Worm (Caenorhabditis elegans) whole organism, L3 larva: ENCODE data around the gene B0403.5.
A peak's percentile ranks its signal among the peaks of the same experiment; 100 is the strongest.

Source experiments
- R02D3.7 ChIP-seq: fragments of 150-350 bp; optimal IDR thresholded peaks from 2 replicates; lab custom pipeline; 2014; ENCODE audit warnings: missing biosample characterization, missing genetic modification characterization
- ZK546.5 ChIP-seq: sonication (generic microtip); optimal IDR thresholded peaks from 2 replicates; lab custom pipeline; 2017; ENCODE audit warnings: missing biosample characterization, missing genetic modification characterization
- ama-1 ChIP-seq: fragments of 150-350 bp; optimal IDR thresholded peaks from 2 replicates; lab custom pipeline; 2018
- ceh-16 ChIP-seq: sonication (generic microtip); optimal IDR thresholded peaks from 2 replicates; lab custom pipeline; 2017; ENCODE audit warnings: missing biosample characterization, missing genetic modification characterization
- ceh-28 ChIP-seq: fragments of 150-350 bp; optimal IDR thresholded peaks from 2 replicates; lab custom pipeline; 2014; ENCODE audit warnings: missing biosample characterization, missing genetic modification reagents, missing genetic modification characterization
- ceh-82 ChIP-seq: fragments of 150-350 bp; optimal IDR thresholded peaks from 2 replicates; lab custom pipeline; 2014; ENCODE audit warnings: missing biosample characterization, missing genetic modification characterization
- ceh-9 ChIP-seq: sonication (generic microtip); optimal IDR thresholded peaks from 2 replicates; lab custom pipeline; 2018; ENCODE audit warnings: missing biosample characterization, missing genetic modification characterization
- daf-12 ChIP-seq: fragments of 150-350 bp; optimal IDR thresholded peaks from 2 replicates; lab custom pipeline; 2014; ENCODE audit warnings: missing biosample characterization, missing genetic modification reagents, missing genetic modification characterization
- egl-5 ChIP-seq: fragments of 150-350 bp; optimal IDR thresholded peaks from 2 replicates; lab custom pipeline; 2017; ENCODE audit warnings: missing biosample characterization, missing genetic modification reagents, missing genetic modification characterization, inconsistent platforms
- elt-1 ChIP-seq: fragments of 150-350 bp; optimal IDR thresholded peaks from 2 replicates; lab custom pipeline; 2014; ENCODE audit warnings: missing biosample characterization, missing genetic modification characterization
- elt-2 ChIP-seq: sonication (generic microtip); optimal IDR thresholded peaks from 2 replicates; lab custom pipeline; 2016; ENCODE audit warnings: missing genetic modification reagents, mild to moderate bottlenecking, missing genetic modification characterization, missing compliant biosample characterization
- elt-3 ChIP-seq, 3 experiments: fragments of 150-350 bp in 1 of 3; sonication (generic microtip) in 2 of 3; optimal IDR thresholded peaks; 2 replicates in 2 of 3; 4 replicates in 1 of 3; lab custom pipeline; 2014 to 2017; ENCODE audit warnings: missing biosample characterization in 3 of 3, missing genetic modification characterization in 3 of 3
- eor-1 ChIP-seq, 2 experiments: fragments of 150-350 bp; optimal IDR thresholded peaks; 2 replicates each; lab custom pipeline; 2014 to 2018; ENCODE audit warnings: missing biosample characterization in 2 of 2, missing genetic modification characterization in 2 of 2
- fkh-2 ChIP-seq: fragments of 150-350 bp; optimal IDR thresholded peaks from 2 replicates; lab custom pipeline; 2014; ENCODE audit warnings: missing biosample characterization, missing genetic modification reagents, missing genetic modification characterization
- fos-1 ChIP-seq: fragments of 150-350 bp; optimal IDR thresholded peaks from 2 replicates; lab custom pipeline; 2014; ENCODE audit warnings: missing biosample characterization, missing genetic modification characterization
- hmg-11 ChIP-seq: sonication (generic microtip); optimal IDR thresholded peaks from 2 replicates; lab custom pipeline; 2016; ENCODE audit warnings: missing genetic modification characterization, missing compliant biosample characterization
- jun-1 ChIP-seq: fragments of 150-350 bp; optimal IDR thresholded peaks from 2 replicates; lab custom pipeline; 2014; ENCODE audit warnings: missing biosample characterization, missing genetic modification reagents, missing genetic modification characterization
- lin-15B ChIP-seq: fragments of 150-350 bp; optimal IDR thresholded peaks from 2 replicates; lab custom pipeline; 2014; ENCODE audit warnings: missing biosample characterization, missing genetic modification characterization
- lin-39 ChIP-seq: fragments of 150-350 bp; optimal IDR thresholded peaks from 2 replicates; lab custom pipeline; 2018; ENCODE audit warnings: missing biosample characterization, missing genetic modification reagents, missing genetic modification characterization
- lsy-12 ChIP-seq: sonication (generic microtip); optimal IDR thresholded peaks from 2 replicates; lab custom pipeline; 2016; ENCODE audit warnings: mild to moderate bottlenecking, missing genetic modification characterization, missing compliant biosample characterization
- nhr-12 ChIP-seq: fragments of 150-350 bp; optimal IDR thresholded peaks from 2 replicates; lab custom pipeline; 2014; ENCODE audit warnings: missing biosample characterization, missing genetic modification characterization
- nhr-23 ChIP-seq: fragments of 150-350 bp; optimal IDR thresholded peaks from 2 replicates; lab custom pipeline; 2014; ENCODE audit warnings: missing biosample characterization, missing genetic modification reagents, missing genetic modification characterization
- nhr-237 ChIP-seq: fragments of 150-350 bp; optimal IDR thresholded peaks from 2 replicates; lab custom pipeline; 2014; ENCODE audit warnings: missing biosample characterization, missing genetic modification characterization
- nhr-25 ChIP-seq: sonication (generic microtip); optimal IDR thresholded peaks from 2 replicates; lab custom pipeline; 2017; ENCODE audit warnings: missing biosample characterization, missing genetic modification characterization
- nhr-67 ChIP-seq: fragments of 150-350 bp; optimal IDR thresholded peaks from 2 replicates; lab custom pipeline; 2014; ENCODE audit warnings: missing biosample characterization, missing genetic modification characterization
- nhr-76 ChIP-seq: fragments of 150-350 bp; sonication (generic microtip); optimal IDR thresholded peaks from 5 replicates; lab custom pipeline; 2014; ENCODE audit warnings: missing biosample characterization, missing genetic modification characterization
- nhr-77 ChIP-seq: fragments of 150-350 bp; optimal IDR thresholded peaks from 2 replicates; lab custom pipeline; 2014; ENCODE audit warnings: missing biosample characterization, missing genetic modification characterization
- pqm-1 ChIP-seq: fragments of 150-350 bp; optimal IDR thresholded peaks from 2 replicates; lab custom pipeline; 2017; ENCODE audit warnings: missing biosample characterization, missing genetic modification characterization, inconsistent platforms
- sea-2 ChIP-seq: fragments of 150-350 bp; sonication (generic microtip); optimal IDR thresholded peaks from 4 replicates; lab custom pipeline; 2014; ENCODE audit warnings: missing biosample characterization, missing genetic modification reagents, missing genetic modification characterization
- snpc-4 ChIP-seq: fragments of 150-350 bp; optimal IDR thresholded peaks from 2 replicates; lab custom pipeline; 2014; ENCODE audit warnings: missing biosample characterization, missing genetic modification characterization
- tbx-2 ChIP-seq: sonication (generic microtip); optimal IDR thresholded peaks from 2 replicates; lab custom pipeline; 2016; ENCODE audit warnings: mild to moderate bottlenecking, missing genetic modification characterization, missing compliant biosample characterization
- unc-39 ChIP-seq: sonication (generic microtip); optimal IDR thresholded peaks from 4 replicates; lab custom pipeline; 2017; ENCODE audit warnings: missing biosample characterization, missing genetic modification characterization
- unc-62 ChIP-seq: fragments of 150-350 bp; sonication (generic microtip); optimal IDR thresholded peaks from 4 replicates; lab custom pipeline; 2014; ENCODE audit warnings: missing biosample characterization, missing genetic modification reagents, missing genetic modification characterization
- zag-1 ChIP-seq: fragments of 150-350 bp; optimal IDR thresholded peaks from 2 replicates; lab custom pipeline; 2014; ENCODE audit warnings: missing biosample characterization, missing genetic modification characterization
- ztf-11 ChIP-seq: fragments of 150-350 bp; optimal IDR thresholded peaks from 2 replicates; lab custom pipeline; 2014; ENCODE audit warnings: missing biosample characterization, missing genetic modification characterization
- ztf-4 ChIP-seq: fragments of 150-350 bp; optimal IDR thresholded peaks from 2 replicates; lab custom pipeline; 2014; ENCODE audit warnings: missing biosample characterization, missing genetic modification characterization

B0403.5 gene

ce11 chrX:7085912-7086311 lies 28.4 kb downstream of the B0403.5 start, which contains the start of gene C36B7.4:
Gene C36B7.4, minus strand, starts transcription at chrX:7086012.
- TF ChIP-seq daf-12 (tag; lab: Kevin White, UChicago) (no peak), ceh-28 (no peak), ama-1 (lab: Kevin White, UChicago) (no peak), ceh-9 (no peak), lin-15B (tag; lab: Kevin White, UChicago) (no peak), ztf-11 (tag; lab: Kevin White, UChicago) (no peak), tbx-2 (tag; lab: Kevin White, UChicago) (no peak), jun-1 (tag; lab: Kevin White, UChicago) (no peak)

ce11 chrX:7096349-7096748 lies 38.8 kb downstream of the B0403.5 start, which contains the start of gene C36B7.5:
Gene C36B7.5, minus strand, starts transcription at chrX:7096449.
- TF ChIP-seq daf-12 (tag; lab: Kevin White, UChicago) = no peak
- TF ChIP-seq zag-1 = no peak
- no peak for TF ChIP-seq eor-1 (tag; optimal IDR thresholded peaks at IDR 0.05; lab: Kevin White, UChicago)
- TF ChIP-seq ztf-4 (tag; lab: Kevin White, UChicago) = no peak
- no peak for TF ChIP-seq ztf-11 (tag; lab: Kevin White, UChicago)
- TF ChIP-seq nhr-237 = no peak
- TF ChIP-seq sea-2 (GFP tag; lab: Kevin White, UChicago) = no peak
- TF ChIP-seq fkh-2 = no peak
- TF ChIP-seq nhr-23 (tag; lab: Kevin White, UChicago) = no peak
- no peak for TF ChIP-seq ZK546.5 (tag; lab: Kevin White, UChicago)
- no peak for TF ChIP-seq nhr-76 (tag; lab: Kevin White, UChicago)
- no peak for TF ChIP-seq unc-62 (GFP tag; lab: Kevin White, UChicago)
- TF ChIP-seq unc-39 (tag; lab: Kevin White, UChicago) = no peak
- no peak for TF ChIP-seq nhr-67 (tag; lab: Kevin White, UChicago)
- TF ChIP-seq nhr-25 (tag; lab: Kevin White, UChicago) = no peak
- no peak for TF ChIP-seq lin-15B (tag; lab: Kevin White, UChicago)
- no peak for TF ChIP-seq nhr-77 (tag; lab: Kevin White, UChicago)

ce11 chrX:7099049-7099448 lies 41.5 kb downstream of the B0403.5 start:
- TF ChIP-seq hmg-11 (tag; lab: Kevin White, UChicago) = no peak
- TF ChIP-seq fos-1 (tag; lab: Kevin White, UChicago) = no peak
- no peak for TF ChIP-seq R02D3.7 (tag; lab: Kevin White, UChicago)
- no peak for TF ChIP-seq lin-39 (tag; lab: Kevin White, UChicago)
- no peak for TF ChIP-seq ceh-82
- no peak for TF ChIP-seq unc-39 (tag; lab: Kevin White, UChicago)
- TF ChIP-seq eor-1 (tag; optimal IDR thresholded peaks at IDR 0.05; lab: Kevin White, UChicago) = no peak
- TF ChIP-seq elt-3 (tag; optimal IDR thresholded peaks at IDR 0.05; lab: Kevin White, UChicago) = no peak
- no peak for TF ChIP-seq egl-5 (tag; lab: Kevin White, UChicago)
- no peak for TF ChIP-seq zag-1

- peak; percentile 36 for TF ChIP-seq nhr-23 (tag; lab: Kevin White, UChicago)
- peak; percentile 52 for TF ChIP-seq nhr-25 (tag; lab: Kevin White, UChicago)
- TF ChIP-seq elt-2 (tag; lab: Kevin White, UChicago) = peak; percentile 36
- TF ChIP-seq snpc-4 (tag; lab: Kevin White, UChicago) = peak; percentile 17
- TF ChIP-seq pqm-1 = peak; percentile 30
- no peak for TF ChIP-seq eor-1 (tag; optimal IDR thresholded peaks at IDR 0.05; lab: Kevin White, UChicago)
- peak; percentile 49 for TF ChIP-seq lin-15B (tag; lab: Kevin White, UChicago)
- TF ChIP-seq ceh-9 = no peak
These were observed 42.8 kb downstream of the B0403.5 start, which contains the start of gene C36B7.6 for ce11 chrX:7100290-7100689. Gene C36B7.6, minus strand, starts transcription at chrX:7100338.

- TF ChIP-seq ceh-82 = no peak
- no peak for TF ChIP-seq tbx-2 (tag; lab: Kevin White, UChicago)
- TF ChIP-seq fos-1 (tag; lab: Kevin White, UChicago) = no peak
- TF ChIP-seq ztf-11 (tag; lab: Kevin White, UChicago) = no peak
- TF ChIP-seq nhr-23 (tag; lab: Kevin White, UChicago) = no peak
- no peak for TF ChIP-seq ceh-28
- TF ChIP-seq ceh-16 = no peak
- TF ChIP-seq elt-1 = no peak
- no peak for TF ChIP-seq ama-1 (lab: Kevin White, UChicago)
- no peak for TF ChIP-seq hmg-11 (tag; lab: Kevin White, UChicago)
- TF ChIP-seq nhr-237 = no peak
- no peak for TF ChIP-seq nhr-12 (tag; lab: Kevin White, UChicago)
- TF ChIP-seq lsy-12 (tag; lab: Kevin White, UChicago) = no peak
- TF ChIP-seq elt-2 (tag; lab: Kevin White, UChicago) = no peak
- TF ChIP-seq egl-5 (tag; lab: Kevin White, UChicago) = no peak
These were observed 44.0 kb downstream of the B0403.5 start, which contains the start of gene C36B7.3 for ce11 chrX:7101477-7101876. Gene C36B7.3, plus strand, starts transcription at chrX:7101777.
